Fruit fly (Drosophila melanogaster) whole organism, embryonic: ENCODE data around the gene MED18.
A peak's percentile ranks its signal among the peaks of the same experiment; 100 is the strongest.

Source experiments
- Antp ChIP-seq: fragments of 200-800 bp; sonication (Bioruptor generic); optimal IDR thresholded peaks from 3 replicates; lab custom pipeline; 2016; ENCODE audit warnings: missing biosample characterization, missing genetic modification characterization
- Asciz ChIP-seq: fragments of 200-800 bp; sonication (Bioruptor generic); optimal IDR thresholded peaks from 2 replicates; lab custom pipeline; 2017; ENCODE audit warnings: missing biosample characterization, mild to moderate bottlenecking, missing genetic modification characterization, missing genetic modification reagents
- Atf-2 ChIP-seq: fragments of 200-800 bp; sonication (Bioruptor generic); optimal IDR thresholded peaks from 2 replicates; lab custom pipeline; 2016; ENCODE audit warnings: missing biosample characterization, missing genetic modification characterization
- CG10274 ChIP-seq: fragments of 200-800 bp; sonication (Bioruptor generic); optimal IDR thresholded peaks from 3 replicates; lab custom pipeline; 2017; ENCODE audit warnings: missing biosample characterization, mild to moderate bottlenecking, missing genetic modification characterization
- CG10431 ChIP-seq: fragments of 200-800 bp; sonication (Bioruptor generic); optimal IDR thresholded peaks from 3 replicates; lab custom pipeline; 2018; ENCODE audit warnings: missing biosample characterization, mild to moderate bottlenecking, missing genetic modification characterization
- CG11085 ChIP-seq: fragments of 200-800 bp; sonication (Bioruptor generic); IDR thresholded peaks from 2 replicates; pipeline ENCODE4 v1.3.6; 2022; ENCODE audit warnings: missing biosample characterization, missing genetic modification characterization
- CG11398 ChIP-seq: fragments of 200-800 bp; sonication (Bioruptor generic); optimal IDR thresholded peaks from 2 replicates; lab custom pipeline; 2016; ENCODE audit warnings: missing biosample characterization, missing genetic modification characterization
- CG12299 ChIP-seq: fragments of 200-800 bp; sonication (Bioruptor generic); optimal IDR thresholded peaks from 2 replicates; lab custom pipeline; 2018; ENCODE audit warnings: missing biosample characterization, mild to moderate bottlenecking, missing genetic modification characterization
- CG1233 ChIP-seq: fragments of 200-800 bp; sonication (Bioruptor generic); optimal IDR thresholded peaks from 4 replicates; lab custom pipeline; 2018; ENCODE audit warnings: missing biosample characterization, mild to moderate bottlenecking, missing genetic modification characterization
- CG12659 ChIP-seq: fragments of 200-800 bp; sonication (Bioruptor generic); optimal IDR thresholded peaks from 3 replicates; lab custom pipeline; 2017; ENCODE audit warnings: mild to moderate bottlenecking, missing biosample characterization, missing genetic modification reagents, missing genetic modification characterization
- CG14965 ChIP-seq: fragments of 200-800 bp; sonication (Bioruptor generic); optimal IDR thresholded peaks from 2 replicates; lab custom pipeline; 2016; ENCODE audit warnings: missing biosample characterization, missing genetic modification characterization, borderline replicate concordance
- CG15479 ChIP-seq: fragments of 200-800 bp; sonication (Bioruptor generic); optimal IDR thresholded peaks from 3 replicates; lab custom pipeline; 2019; ENCODE audit warnings: missing biosample characterization, mild to moderate bottlenecking, missing genetic modification characterization, moderate library complexity
- CG17361 ChIP-seq: fragments of 200-800 bp; sonication (Bioruptor generic); IDR thresholded peaks from 3 replicates; pipeline ENCODE4 v1.3.6; 2022; ENCODE audit warnings: missing biosample characterization, missing genetic modification characterization
- CG17802 ChIP-seq: fragments of 200-800 bp; sonication (Bioruptor generic); optimal IDR thresholded peaks from 2 replicates; lab custom pipeline; 2018; ENCODE audit warnings: missing biosample characterization, mild to moderate bottlenecking, missing genetic modification characterization, moderate library complexity
- CG1832 ChIP-seq: fragments of 200-800 bp; sonication (Bioruptor generic); optimal IDR thresholded peaks from 2 replicates; lab custom pipeline; 2017; ENCODE audit warnings: missing biosample characterization, mild to moderate bottlenecking, missing genetic modification characterization, inconsistent platforms
- CG2202 ChIP-seq: fragments of 200-800 bp; sonication (Bioruptor generic); optimal IDR thresholded peaks from 2 replicates; lab custom pipeline; 2018; ENCODE audit warnings: missing biosample characterization, mild to moderate bottlenecking, missing genetic modification characterization
- CG2889 ChIP-seq: fragments of 200-800 bp; sonication (Bioruptor generic); IDR thresholded peaks from 3 replicates; pipeline ENCODE4 v1.3.6; 2022; ENCODE audit warnings: missing biosample characterization, missing genetic modification characterization
- CG32532 ChIP-seq: fragments of 200-800 bp; sonication (Bioruptor generic); IDR thresholded peaks from 2 replicates; pipeline ENCODE4 v1.3.6; 2022; ENCODE audit warnings: missing biosample characterization, missing genetic modification characterization
- CG4328 ChIP-seq: fragments of 200-800 bp; sonication (Bioruptor generic); optimal IDR thresholded peaks from 3 replicates; lab custom pipeline; 2017; ENCODE audit warnings: missing biosample characterization, missing genetic modification reagents, missing genetic modification characterization
- CG8478 ChIP-seq: fragments of >200 bp; optimal IDR thresholded peaks from 2 replicates; lab custom pipeline; 2018
- CG9437 ChIP-seq: fragments of 200-800 bp; sonication (Bioruptor generic); optimal IDR thresholded peaks from 2 replicates; lab custom pipeline; 2018; ENCODE audit warnings: missing biosample characterization, mild to moderate bottlenecking, missing genetic modification characterization
- CG9797 ChIP-seq: fragments of 200-800 bp; sonication (Bioruptor generic); optimal IDR thresholded peaks from 3 replicates; lab custom pipeline; 2018; ENCODE audit warnings: missing biosample characterization, mild to moderate bottlenecking, missing genetic modification characterization
- Dad ChIP-seq: fragments of 200-800 bp; sonication (Bioruptor generic); optimal IDR thresholded peaks from 3 replicates; lab custom pipeline; 2016; ENCODE audit warnings: missing biosample characterization, missing genetic modification characterization
- Deaf1 ChIP-seq: fragments of 200-800 bp; optimal IDR thresholded peaks from 3 replicates; lab custom pipeline; 2019; ENCODE audit warnings: missing biosample characterization, mild to moderate bottlenecking, missing genetic modification characterization, moderate library complexity
- Eip74EF ChIP-seq, 2 experiments: fragments of 200-800 bp in 1 of 2; fragments of >200 bp in 1 of 2; sonication (Bioruptor generic) in 1 of 2; optimal IDR thresholded peaks; 2 replicates each; lab custom pipeline; 2017 to 2019; ENCODE audit warnings: missing biosample characterization in 2 of 2, missing genetic modification characterization in 2 of 2, mild to moderate bottlenecking in 1 of 2, moderate library complexity in 1 of 2
- HHEX ChIP-seq: fragments of 200-800 bp; sonication (Bioruptor generic); optimal IDR thresholded peaks from 3 replicates; lab custom pipeline; 2017; ENCODE audit warnings: missing biosample characterization, mild to moderate bottlenecking, missing genetic modification characterization, missing genetic modification reagents
- Nf-YA ChIP-seq: fragments of 200-800 bp; sonication (Bioruptor generic); IDR thresholded peaks from 2 replicates; pipeline ENCODE4 v1.3.6; 2022; ENCODE audit warnings: missing biosample characterization, missing genetic modification characterization
- Oaz ChIP-seq: fragments of 200-800 bp; sonication (Bioruptor generic); IDR thresholded peaks from 2 replicates; pipeline ENCODE4 v1.3.6; 2022; ENCODE audit warnings: missing biosample characterization, missing genetic modification characterization
- Optix ChIP-seq: fragments of 200-800 bp; sonication (Bioruptor generic); IDR thresholded peaks from 3 replicates; pipeline ENCODE4 v1.3.6; 2022; ENCODE audit warnings: missing biosample characterization, missing genetic modification characterization
- Pdp1 ChIP-seq, 2 experiments: fragments of 200-800 bp; sonication (Bioruptor generic); optimal IDR thresholded peaks; 3 replicates each; lab custom pipeline; 2016; ENCODE audit warnings: missing biosample characterization in 2 of 2, missing genetic modification characterization in 2 of 2, mild to moderate bottlenecking in 1 of 2, moderate library complexity in 1 of 2
- ara ChIP-seq: fragments of 200-800 bp; sonication (Bioruptor generic); IDR thresholded peaks from 2 replicates; pipeline ENCODE4 v1.3.6; 2022; ENCODE audit warnings: missing biosample characterization, missing genetic modification characterization
- ash1 ChIP-seq: fragments of 200-800 bp; sonication (Bioruptor generic); optimal IDR thresholded peaks from 2 replicates; lab custom pipeline; 2018; ENCODE audit warnings: missing biosample characterization, mild to moderate bottlenecking, missing genetic modification characterization
- br ChIP-seq: fragments of >200 bp; optimal IDR thresholded peaks from 2 replicates; lab custom pipeline; 2017
- chinmo ChIP-seq: fragments of 200-800 bp; sonication (Bioruptor generic); IDR thresholded peaks from 4 replicates; pipeline ENCODE4 v1.3.6; 2022; ENCODE audit warnings: missing biosample characterization, missing genetic modification characterization; ENCODE audit not compliant: partially characterized antibody
- ci ChIP-seq: fragments of 200-800 bp; sonication (Bioruptor generic); IDR thresholded peaks from 3 replicates; pipeline ENCODE4 v1.3.6; 2022; ENCODE audit warnings: missing biosample characterization, missing genetic modification characterization
- croc ChIP-seq: fragments of 200-800 bp; sonication (Bioruptor generic); conservative IDR thresholded peaks from 3 replicates; pipeline ENCODE4 v1.3.6; 2022; ENCODE audit warnings: missing biosample characterization, missing genetic modification characterization
- disco-r ChIP-seq: fragments of 200-800 bp; sonication (Bioruptor generic); optimal IDR thresholded peaks from 2 replicates; lab custom pipeline; 2016; ENCODE audit warnings: missing biosample characterization, missing genetic modification characterization
- fd64A ChIP-seq: fragments of 200-800 bp; sonication (Bioruptor generic); optimal IDR thresholded peaks from 3 replicates; lab custom pipeline; 2018; ENCODE audit warnings: missing biosample characterization, mild to moderate bottlenecking, missing genetic modification characterization
- gfzf ChIP-seq: fragments of 200-800 bp; sonication (Bioruptor generic); optimal IDR thresholded peaks from 2 replicates; lab custom pipeline; 2016; ENCODE audit warnings: missing biosample characterization, mild to moderate bottlenecking, missing genetic modification characterization, moderate library complexity
- jing ChIP-seq: fragments of 200-800 bp; sonication (Bioruptor generic); optimal IDR thresholded peaks from 2 replicates; lab custom pipeline; 2018; ENCODE audit warnings: missing biosample characterization, mild to moderate bottlenecking, missing genetic modification characterization
- klu ChIP-seq: fragments of 200-800 bp; sonication (Bioruptor generic); IDR thresholded peaks from 2 replicates; pipeline ENCODE4 v1.3.6; 2022; ENCODE audit warnings: missing biosample characterization, missing genetic modification characterization
- mam ChIP-seq: fragments of 200-800 bp; sonication (Bioruptor generic); optimal IDR thresholded peaks from 3 replicates; lab custom pipeline; 2016; ENCODE audit warnings: missing biosample characterization, missing genetic modification characterization
- nerfin-2 ChIP-seq: fragments of 200-800 bp; sonication (Bioruptor generic); IDR thresholded peaks from 2 replicates; pipeline ENCODE4 v1.3.6; 2022; ENCODE audit warnings: missing biosample characterization, missing genetic modification characterization; ENCODE audit not compliant: partially characterized antibody
- pnt ChIP-seq: fragments of 200-800 bp; sonication (Bioruptor generic); optimal IDR thresholded peaks from 3 replicates; lab custom pipeline; 2016; ENCODE audit warnings: missing biosample characterization, missing genetic modification characterization
- sens ChIP-seq: fragments of 200-800 bp; sonication (Bioruptor generic); peaks from one replicate; lab custom pipeline; 2016; ENCODE audit warnings: missing biosample characterization, missing genetic modification characterization
- sug ChIP-seq: fragments of 200-800 bp; optimal IDR thresholded peaks from 2 replicates; lab custom pipeline; 2019; ENCODE audit warnings: missing biosample characterization, mild to moderate bottlenecking, missing genetic modification characterization, moderate library complexity
- twi ChIP-seq: fragments of 200-800 bp; optimal IDR thresholded peaks from 2 replicates; lab custom pipeline; 2019; ENCODE audit warnings: missing biosample characterization, mild to moderate bottlenecking, missing genetic modification characterization, moderate library complexity
- unc-4 ChIP-seq: fragments of 200-800 bp; sonication (Bioruptor generic); IDR thresholded peaks from 2 replicates; pipeline ENCODE4 v1.3.6; 2022; ENCODE audit warnings: missing biosample characterization, missing genetic modification characterization; ENCODE audit not compliant: partially characterized antibody
- zf30C ChIP-seq: fragments of 200-800 bp; sonication (Bioruptor generic); optimal IDR thresholded peaks from 3 replicates; lab custom pipeline; 2018; ENCODE audit warnings: missing biosample characterization, mild to moderate bottlenecking, missing genetic modification characterization

MED18 gene

DNA sequence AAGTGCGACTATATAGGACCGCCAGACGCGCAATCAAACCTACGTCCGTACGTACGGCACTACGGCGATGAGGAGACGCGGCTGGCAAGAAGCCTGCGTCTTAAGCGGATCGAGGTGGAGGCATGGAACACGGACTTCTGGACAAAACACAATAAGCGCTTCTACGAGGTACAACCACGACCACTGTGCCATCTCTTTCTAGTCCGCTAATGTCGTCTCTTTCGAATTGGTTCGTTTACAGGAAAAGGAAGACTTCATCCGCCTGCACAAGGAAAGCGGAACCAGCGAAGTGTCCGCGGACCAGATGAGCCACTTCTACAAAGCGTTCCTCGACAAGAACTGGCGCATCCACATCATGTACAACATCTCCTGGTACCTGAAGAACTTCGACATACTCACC is 15.1 kb downstream of the MED18 start:
- peak; percentile 58 for TF ChIP-seq CG1832 (GFP tag; lab: Kevin White, UChicago)
- peak; percentile 76 for TF ChIP-seq CG8478 (lab: Kevin White, UChicago)
- TF ChIP-seq Deaf1 (tag; lab: Kevin White, UChicago) = no peak
- TF ChIP-seq ara = no peak

dm6 chrX:1889926-1890325 is 24.2 kb downstream of the MED18 start, which contains the start of the genes trr and mRpL16:
TSS of gene trr (minus strand) at chrX:1889950.
TSS of gene mRpL16 (plus strand) at chrX:1890256.
- TF ChIP-seq Optix (0 out of 3 replicates have a peak, but pooled peaks have one; percentile 40), jing (GFP tag; lab: Kevin White, UChicago) (no peak), CG12299 (peak; percentile 39), mam (GFP tag; lab: Kevin White, UChicago) (peak; percentile 16), CG10274 (GFP tag; lab: Kevin White, UChicago) (no peak), sens (GFP tag; lab: Kevin White, UChicago) (peak; percentile 86), CG10431 (GFP tag; lab: Kevin White, UChicago) (no peak), CG17802 (tag; lab: Kevin White, UChicago) (peak; percentile 100), Antp (GFP tag; lab: Kevin White, UChicago) (no peak), CG32532 (GFP tag; lab: Robert Waterston, UW) (peak; percentile 64), Nf-YA (no peak), chinmo (0 out of 4 replicates have a peak, but pooled peaks have one; percentile 59), zf30C (GFP tag; lab: Kevin White, UChicago) (no peak), CG11085 (GFP tag; lab: Robert Waterston, UW) (no peak), disco-r (no peak), nerfin-2 (GFP tag; lab: Robert Waterston, UW) (peak; percentile 51; the same call in 1 of the 2 replicates), croc (no peak), CG2202 (tag; lab: Kevin White, UChicago) (no peak), Eip74EF (GFP tag; optimal IDR thresholded peaks at IDR 0.05; lab: Kevin White, UChicago) (no peak), CG9797 (GFP tag; lab: Kevin White, UChicago) (peak; percentile 84), CG9437 (GFP tag; lab: Kevin White, UChicago) (no peak), fd64A (GFP tag; lab: Kevin White, UChicago) (no peak), sug (tag; lab: Kevin White, UChicago) (peak; percentile 64), CG17361 (GFP tag; lab: Robert Waterston, UW) (no peak; the same call in 2 of the 3 replicates), Oaz (no peak), CG2889 (no peak), CG15479 (GFP tag; lab: Kevin White, UChicago) (peak; percentile 96), CG1233 (GFP tag; lab: Kevin White, UChicago) (no peak), Dad (peak; percentile 41), ci (GFP tag; lab: Robert Waterston, UW) (0 out of 3 replicates have a peak, but pooled peaks have one; percentile 43), twi (tag; lab: Kevin White, UChicago) (peak; percentile 39), CG11398 (GFP tag; lab: Kevin White, UChicago) (peak; percentile 27), pnt (GFP tag; lab: Kevin White, UChicago) (peak; percentile 3), gfzf (GFP tag; lab: Kevin White, UChicago) (peak; percentile 75), CG12659 (peak; percentile 84), CG4328 (GFP tag; lab: Kevin White, UChicago) (no peak), klu (GFP tag; lab: Robert Waterston, UW) (no peak), unc-4 (peak; percentile 80), br (no peak), ash1 (GFP tag; lab: Kevin White, UChicago) (no peak), HHEX (GFP tag; lab: Kevin White, UChicago) (no peak), Asciz (GFP tag; lab: Kevin White, UChicago) (no peak), Atf-2 (GFP tag; lab: Kevin White, UChicago) (no peak), CG14965 (GFP tag; lab: Kevin White, UChicago) (no peak), Pdp1 (GFP tag; optimal IDR thresholded peaks at IDR 0.05; lab: Kevin White, UChicago) (peak; percentile 34 to 85)
